Worm (Caenorhabditis elegans): Measurements from ENCODE around the gene hrpl-1.

DNA sequence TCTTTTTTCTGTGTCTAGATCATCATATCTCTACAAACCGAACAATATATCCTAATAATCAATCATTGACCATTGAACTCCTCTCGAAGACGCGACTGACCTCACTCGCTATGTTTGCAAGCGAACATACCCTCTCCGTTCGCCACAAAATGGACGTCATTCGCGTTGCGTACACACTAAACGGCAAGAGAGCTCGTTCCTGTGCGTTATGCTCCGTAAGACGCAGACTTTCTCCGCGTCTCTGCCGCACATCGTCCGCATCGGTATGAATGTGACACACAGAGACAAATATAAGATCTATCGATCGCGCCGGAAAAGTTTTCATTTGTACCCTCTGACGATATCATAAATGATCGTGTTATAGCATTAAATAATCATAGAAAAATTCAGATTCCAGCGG lies 27.5 kb downstream of the hrpl-1 start:
- TF ChIP-seq ama-1 (optimal IDR thresholded peaks at IDR 0.05) (no peak), lin-13 (GFP tag; optimal IDR thresholded peaks at IDR 0.05) (no peak), egl-27 (tag; optimal IDR thresholded peaks at IDR 0.05) (no peak), alr-1 (tag; optimal IDR thresholded peaks at IDR 0.05; ENCODE audit: borderline replicate concordance) (no peak), snpc-4 (tag; optimal IDR thresholded peaks at IDR 0.05) (no peak), nhr-76 (tag; optimal IDR thresholded peaks at IDR 0.05) (no peak), fkh-4 (tag; optimal IDR thresholded peaks at IDR 0.05; ENCODE audit: borderline replicate concordance) (no peak), nhr-28 (tag; optimal IDR thresholded peaks at IDR 0.05) (no peak), tbx-2 (tag; optimal IDR thresholded peaks at IDR 0.05) (no peak)

Data from whole organism, L1 larva.